Fruit fly (Drosophila melanogaster) S2 (cell line): ENCODE results near the gene Ptp69D.

Source experiments
- CG8478 ChIP-seq: fragments of >200 bp; optimal IDR thresholded peaks from 2 replicates; lab custom pipeline; 2018
- CTCF ChIP-seq, 2 experiments: fragments of >200 bp; optimal IDR thresholded peaks; 2 replicates each; lab custom pipeline; 2018

DNA sequence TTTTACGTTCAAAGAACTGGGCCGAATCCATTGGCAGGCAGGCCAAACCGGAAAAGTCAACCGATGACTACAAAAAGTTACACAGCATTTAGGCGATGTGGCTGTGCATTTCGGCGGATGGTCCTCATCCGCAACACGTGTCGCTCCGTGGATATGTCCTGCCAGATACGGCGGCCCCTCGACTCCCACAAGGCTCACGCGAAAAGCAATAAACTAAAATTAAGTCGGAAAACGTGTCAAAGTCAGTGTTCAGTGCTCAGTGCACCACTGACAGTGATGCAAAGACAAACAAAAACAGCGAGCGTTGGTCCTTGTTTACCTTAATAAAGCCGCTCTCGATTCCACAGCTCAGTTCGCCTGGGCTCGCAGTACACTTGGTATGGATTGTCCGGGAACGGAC, 5.1 kb upstream of the Ptp69D start:
- TF ChIP-seq CG8478: no peak
- TF ChIP-seq CTCF (optimal IDR thresholded peaks at IDR 0.05; lab: Kevin White, UChicago): no peak
